Worm (Caenorhabditis elegans) whole organism, L4 larva: ENCODE data around the gene gtap-2.

Experiments used
- F26F4.8 ChIP-seq: fragments of 200-800 bp; sonication (Bioruptor generic); conservative IDR thresholded peaks from 2 replicates; pipeline ENCODE4 v1.3.6; 2022; ENCODE audit warnings: missing genetic modification characterization, missing compliant biosample characterization
- F44E2.7 ChIP-seq: fragments of 200-800 bp; sonication (Bioruptor generic); IDR thresholded peaks from 2 replicates; pipeline ENCODE4 v2.1.2; 2022; ENCODE audit warnings: missing genetic modification characterization, missing compliant biosample characterization
- Y5F2A.4 ChIP-seq: fragments of 200-800 bp; sonication (Bioruptor generic); optimal IDR thresholded peaks from 2 replicates; lab custom pipeline; 2018; ENCODE audit warnings: mild to moderate bottlenecking, missing genetic modification characterization, missing compliant biosample characterization
- Y75B8A.6 ChIP-seq: fragments of 200-800 bp; sonication (Bioruptor generic); IDR thresholded peaks from 2 replicates; pipeline ENCODE4 v1.3.6; 2022; ENCODE audit warnings: missing genetic modification reagents, missing genetic modification characterization, missing compliant biosample characterization
- ZK546.5 ChIP-seq, 2 experiments: sonication (generic microtip); optimal IDR thresholded peaks; 2 replicates each; lab custom pipeline; 2017; ENCODE audit warnings: missing biosample characterization in 2 of 2, missing genetic modification characterization in 2 of 2
- aha-1 ChIP-seq: fragments of 150-350 bp; peaks from one replicate; lab custom pipeline; 2014; ENCODE audit warnings: missing biosample characterization, missing genetic modification characterization
- aly-2 ChIP-seq: sonication (generic microtip); optimal IDR thresholded peaks from 2 replicates; lab custom pipeline; 2018; ENCODE audit warnings: missing biosample characterization, missing genetic modification characterization
- ama-1 ChIP-seq: fragments of 150-350 bp; optimal IDR thresholded peaks from 2 replicates; lab custom pipeline; 2014; ENCODE audit warnings: inconsistent platforms, mixed read lengths
- arid-1 ChIP-seq: fragments of 200-800 bp; sonication (Bioruptor generic); conservative IDR thresholded peaks from 2 replicates; pipeline ENCODE4 v1.3.6; 2022; ENCODE audit warnings: missing genetic modification reagents, missing genetic modification characterization, missing compliant biosample characterization
- ceh-32 ChIP-seq: sonication (generic microtip); optimal IDR thresholded peaks from 2 replicates; lab custom pipeline; 2016; ENCODE audit warnings: mild to moderate bottlenecking, missing genetic modification characterization, missing compliant biosample characterization; ENCODE audit not compliant: poor library complexity
- ceh-44 ChIP-seq: fragments of 200-800 bp; sonication (Bioruptor generic); IDR thresholded peaks from 2 replicates; pipeline ENCODE4 v1.3.6; 2022; ENCODE audit warnings: missing genetic modification reagents, missing genetic modification characterization, missing compliant biosample characterization
- cey-2 ChIP-seq: sonication (generic microtip); optimal IDR thresholded peaks from 3 replicates; lab custom pipeline; 2017; ENCODE audit warnings: missing genetic modification characterization, mild to moderate bottlenecking, missing compliant biosample characterization, antibody characterized with exemption, borderline replicate concordance; ENCODE audit not compliant: insufficient read depth
- daf-12 ChIP-seq: fragments of 150-350 bp; optimal IDR thresholded peaks from 2 replicates; lab custom pipeline; 2014; ENCODE audit warnings: missing biosample characterization, missing genetic modification reagents, missing genetic modification characterization
- dmd-6 ChIP-seq: fragments of 200-800 bp; sonication (Bioruptor generic); IDR thresholded peaks from 2 replicates; pipeline ENCODE4 v1.3.6; 2022; ENCODE audit warnings: missing genetic modification reagents, missing genetic modification characterization, missing compliant biosample characterization
- dmd-9 ChIP-seq: fragments of 200-800 bp; sonication (Bioruptor generic); IDR thresholded peaks from 2 replicates; pipeline ENCODE4 v1.3.6; 2022; ENCODE audit warnings: missing genetic modification reagents, missing genetic modification characterization, missing compliant biosample characterization
- egl-27 ChIP-seq: sonication (generic microtip); optimal IDR thresholded peaks from 3 replicates; lab custom pipeline; 2017; ENCODE audit warnings: missing biosample characterization, missing genetic modification reagents, missing genetic modification characterization
- egl-43 ChIP-seq: fragments of 200-800 bp; sonication (Bioruptor generic); IDR thresholded peaks from 2 replicates; pipeline ENCODE4 v1.3.6; 2022; ENCODE audit warnings: missing genetic modification reagents, missing genetic modification characterization, missing compliant biosample characterization
- fkh-10 ChIP-seq: fragments of 150-350 bp; optimal IDR thresholded peaks from 2 replicates; lab custom pipeline; 2014; ENCODE audit warnings: missing biosample characterization, missing genetic modification reagents, missing genetic modification characterization
- hif-1 ChIP-seq, 2 experiments: sonication (generic microtip); optimal IDR thresholded peaks; 2 replicates each; lab custom pipeline; 2016 to 2017; ENCODE audit warnings: missing compliant biosample characterization in 2 of 2, missing genetic modification characterization in 2 of 2, missing genetic modification reagents in 2 of 2, missing genotype in 2 of 2, mild to moderate bottlenecking in 1 of 2
- hlh-11 ChIP-seq: fragments of 200-800 bp; sonication (Bioruptor generic); optimal IDR thresholded peaks from 2 replicates; lab custom pipeline; 2018; ENCODE audit warnings: mild to moderate bottlenecking, missing genetic modification characterization, missing compliant biosample characterization
- hlh-30 ChIP-seq: sonication (generic microtip); optimal IDR thresholded peaks from 2 replicates; lab custom pipeline; 2017; ENCODE audit warnings: antibody characterized with exemption, mild to moderate bottlenecking, missing genetic modification characterization, missing compliant biosample characterization; ENCODE audit not compliant: insufficient read depth
- jun-1 ChIP-seq: fragments of 150-350 bp; optimal IDR thresholded peaks from 2 replicates; lab custom pipeline; 2014; ENCODE audit warnings: missing biosample characterization, missing genetic modification reagents, missing genetic modification characterization
- lin-1 ChIP-seq: fragments of 200-800 bp; sonication (Bioruptor generic); IDR thresholded peaks from 2 replicates; pipeline ENCODE4 v1.3.6; 2022; ENCODE audit warnings: missing genetic modification reagents, missing genetic modification characterization, missing compliant biosample characterization
- lin-38 ChIP-seq: fragments of 200-800 bp; sonication (Bioruptor generic); IDR thresholded peaks from 2 replicates; pipeline ENCODE4 v1.3.6; 2022; ENCODE audit warnings: missing genetic modification reagents, missing genetic modification characterization, missing compliant biosample characterization
- lin-39 ChIP-seq: fragments of 150-350 bp; optimal IDR thresholded peaks from 2 replicates; lab custom pipeline; 2014; ENCODE audit warnings: missing biosample characterization, missing genetic modification reagents, missing genetic modification characterization
- lsy-2 ChIP-seq, 2 experiments: fragments of 150-350 bp in 1 of 2; sonication (generic microtip) in 1 of 2; optimal IDR thresholded peaks; 2 replicates each; lab custom pipeline; 2014 to 2017; ENCODE audit warnings: missing biosample characterization in 2 of 2, missing genetic modification characterization in 2 of 2
- mdl-1 ChIP-seq, 2 experiments: fragments of 150-350 bp in 1 of 2; sonication (generic microtip) in 1 of 2; optimal IDR thresholded peaks; 2 replicates each; lab custom pipeline; 2014 to 2017; ENCODE audit warnings: missing biosample characterization in 2 of 2, missing genetic modification characterization in 2 of 2
- mes-2 ChIP-seq: sonication (generic microtip); optimal IDR thresholded peaks from 2 replicates; lab custom pipeline; 2016; ENCODE audit warnings: missing genotype, mild to moderate bottlenecking, missing genetic modification characterization, missing compliant biosample characterization; ENCODE audit not compliant: poor library complexity, severe bottlenecking
- mxl-2 ChIP-seq: fragments of 200-800 bp; sonication (Bioruptor generic); conservative IDR thresholded peaks from 2 replicates; pipeline ENCODE4 v1.3.6; 2022; ENCODE audit warnings: missing genetic modification reagents, missing genetic modification characterization, missing compliant biosample characterization
- nhr-28 ChIP-seq: fragments of 150-350 bp; optimal IDR thresholded peaks from 2 replicates; lab custom pipeline; 2014; ENCODE audit warnings: missing biosample characterization, missing genetic modification characterization
- nhr-41 ChIP-seq: fragments of 200-800 bp; sonication (Bioruptor generic); IDR thresholded peaks from 2 replicates; pipeline ENCODE4 v1.3.6; 2022; ENCODE audit warnings: missing genetic modification reagents, missing genetic modification characterization, missing compliant biosample characterization
- php-3 ChIP-seq: fragments of 200-800 bp; sonication (Bioruptor generic); IDR thresholded peaks from 2 replicates; pipeline ENCODE4 v1.3.6; 2022; ENCODE audit warnings: missing genetic modification reagents, missing genetic modification characterization, missing compliant biosample characterization
- pqm-1 ChIP-seq: sonication (generic microtip); optimal IDR thresholded peaks from 2 replicates; lab custom pipeline; 2017; ENCODE audit warnings: missing biosample characterization, missing genetic modification characterization
- rbr-2 ChIP-seq: sonication (generic microtip); optimal IDR thresholded peaks from 2 replicates; lab custom pipeline; 2016; ENCODE audit warnings: missing genotype, missing genetic modification characterization, missing compliant biosample characterization
- saeg-2 ChIP-seq: fragments of 200-800 bp; sonication (Bioruptor generic); IDR thresholded peaks from 2 replicates; pipeline ENCODE4 v1.3.6; 2022; ENCODE audit warnings: missing genetic modification reagents, missing genetic modification characterization, missing compliant biosample characterization
- snpc-1.2 ChIP-seq: fragments of 200-800 bp; sonication (Bioruptor generic); IDR thresholded peaks from 2 replicates; pipeline ENCODE4 v1.3.6; 2022; ENCODE audit warnings: missing genetic modification reagents, missing genetic modification characterization, missing compliant biosample characterization
- snpc-4 ChIP-seq: fragments of 150-350 bp; optimal IDR thresholded peaks from 2 replicates; lab custom pipeline; 2014; ENCODE audit warnings: missing biosample characterization, missing genetic modification characterization
- tra-1 ChIP-seq: fragments of 200-800 bp; sonication (Bioruptor generic); IDR thresholded peaks from 2 replicates; pipeline ENCODE4 v1.3.6; 2022; ENCODE audit warnings: missing genetic modification reagents, missing genetic modification characterization, missing compliant biosample characterization
- unc-130 ChIP-seq: sonication (generic microtip); optimal IDR thresholded peaks from 2 replicates; lab custom pipeline; 2016; ENCODE audit warnings: missing genetic modification reagents, missing genetic modification characterization, missing compliant biosample characterization
- unc-39 ChIP-seq: sonication (generic microtip); optimal IDR thresholded peaks from 2 replicates; lab custom pipeline; 2017; ENCODE audit warnings: missing biosample characterization, missing genetic modification characterization
- unc-62 ChIP-seq, 3 experiments: fragments of 150-350 bp in 1 of 3; sonication (generic microtip); optimal IDR thresholded peaks in 2 of 3; peaks in 1 of 3; 1 replicate in 1 of 3; 2 replicates in 2 of 3; lab custom pipeline; 2014 to 2017; ENCODE audit warnings: missing biosample characterization in 3 of 3, missing genetic modification characterization in 3 of 3, missing genetic modification reagents in 3 of 3, missing genotype in 1 of 3
- vab-7 ChIP-seq: fragments of 200-800 bp; sonication (Bioruptor generic); IDR thresholded peaks from 2 replicates; pipeline ENCODE4 v1.3.6; 2022; ENCODE audit warnings: missing genetic modification reagents, missing genetic modification characterization, missing compliant biosample characterization
- zfp-2 ChIP-seq: sonication (generic microtip); optimal IDR thresholded peaks from 2 replicates; lab custom pipeline; 2016; ENCODE audit warnings: mild to moderate bottlenecking, missing genetic modification characterization, missing compliant biosample characterization
- zfp-3 ChIP-seq: fragments of 200-800 bp; sonication (Bioruptor generic); conservative IDR thresholded peaks from 2 replicates; pipeline ENCODE4 v1.3.6; 2022; ENCODE audit warnings: missing genetic modification reagents, missing genetic modification characterization, missing compliant biosample characterization
- zip-11 ChIP-seq: fragments of 200-800 bp; sonication (Bioruptor generic); IDR thresholded peaks from 2 replicates; pipeline ENCODE4 v1.3.6; 2022; ENCODE audit warnings: missing genetic modification characterization, missing compliant biosample characterization
- ztf-7 ChIP-seq: fragments of 150-350 bp; optimal IDR thresholded peaks from 2 replicates; lab custom pipeline; 2014; ENCODE audit warnings: missing biosample characterization, missing genetic modification characterization

The gtap-2 gene

ce11 chrIII:9826005-9826404 lies 17.7 kb downstream of the gtap-2 start (continued):
- no peak for TF ChIP-seq jun-1
- no peak for TF ChIP-seq mxl-2 (GFP tag; lab: Robert Waterston, UW)
- TF ChIP-seq fkh-10 (GFP tag; lab: Kevin White, UChicago): no peak
- no peak for TF ChIP-seq pqm-1 (tag; lab: Kevin White, UChicago)
- peak in 1 of 2 experiments; percentile 71 for TF ChIP-seq mdl-1 (tag; optimal IDR thresholded peaks at IDR 0.05; lab: Kevin White, UChicago)
- no peak for TF ChIP-seq ZK546.5 (tag; optimal IDR thresholded peaks at IDR 0.05; lab: Kevin White, UChicago)
- no peak for TF ChIP-seq cey-2 (tag; lab: Kevin White, UChicago)
- TF ChIP-seq lin-39 (tag; lab: Kevin White, UChicago): no peak
- no peak for TF ChIP-seq egl-27 (tag; lab: Kevin White, UChicago)
- no peak for TF ChIP-seq Y5F2A.4 (GFP tag; lab: Kevin White, UChicago)
- peak; percentile 29 for TF ChIP-seq rbr-2 (tag; lab: Kevin White, UChicago)
- no peak for TF ChIP-seq saeg-2
- 0 out of 2 replicates have a peak, but pooled peaks have one; percentile 63 for TF ChIP-seq zfp-3
- TF ChIP-seq lin-38 (GFP tag; lab: Robert Waterston, UW): peak; percentile 62
- TF ChIP-seq snpc-1.2: no peak
- TF ChIP-seq hif-1 (tag; optimal IDR thresholded peaks at IDR 0.05; lab: Kevin White, UChicago): peak in 1 of 2 experiments; percentile 9
- no peak for TF ChIP-seq dmd-9 (GFP tag; lab: Robert Waterston, UW)
- no peak for TF ChIP-seq ztf-7 (tag; lab: Kevin White, UChicago)
- TF ChIP-seq ceh-44: no peak
- TF ChIP-seq aha-1 (tag; lab: Kevin White, UChicago): peak; percentile 87

ce11 chrIII:9827163-9827951 lies 19.0 kb downstream of the gtap-2 start, which contains the start of the genes ZK632.10 and ZK632.11:
Gene ZK632.10 (minus strand): TSS chrIII:9827722.
Gene ZK632.11 (plus strand): TSS chrIII:9827915.
- TF ChIP-seq hlh-30 (tag; lab: Kevin White, UChicago) (peak; percentile 89), mes-2 (peak; percentile 80), lin-1 (GFP tag; lab: Robert Waterston, UW) (0 out of 2 replicates have a peak, but pooled peaks have one; percentile 7), dmd-6 (peak; percentile 52), pqm-1 (tag; lab: Kevin White, UChicago) (no peak), rbr-2 (tag; lab: Kevin White, UChicago) (peak; percentile 6), unc-62 (GFP tag; optimal IDR thresholded peaks at IDR 0.05 in 1 of 2; lab: Kevin White, UChicago) (peak in 1 of 2 experiments; percentile 74), unc-62 (tag; optimal IDR thresholded peaks at IDR 0.05; lab: Kevin White, UChicago) (no peak), php-3 (GFP tag; lab: Robert Waterston, UW) (no peak), nhr-28 (tag; lab: Kevin White, UChicago) (no peak), Y75B8A.6 (GFP tag; lab: Robert Waterston, UW) (no peak), zfp-3 (no peak), arid-1 (GFP tag; lab: Robert Waterston, UW) (no peak), F26F4.8 (no peak), lsy-2 (tag; optimal IDR thresholded peaks at IDR 0.05; lab: Kevin White, UChicago) (peak; percentile 61 to 98), zfp-2 (tag; lab: Kevin White, UChicago) (no peak), daf-12 (tag; lab: Kevin White, UChicago) (no peak), tra-1 (GFP tag; lab: Robert Waterston, UW) (no peak), cey-2 (tag; lab: Kevin White, UChicago) (no peak), unc-39 (no peak), F44E2.7 (GFP tag; lab: Robert Waterston, UW) (no peak), snpc-4 (tag; lab: Kevin White, UChicago) (no peak), aly-2 (tag; lab: Kevin White, UChicago) (no peak), zip-11 (GFP tag; lab: Robert Waterston, UW) (no peak), nhr-41 (GFP tag; lab: Robert Waterston, UW) (no peak), ama-1 (lab: Kevin White, UChicago) (no peak), vab-7 (GFP tag; lab: Robert Waterston, UW) (no peak), mdl-1 (tag; optimal IDR thresholded peaks at IDR 0.05; lab: Kevin White, UChicago) (peak; percentile 35 to 72), hlh-11 (tag; lab: Kevin White, UChicago) (peak; percentile 26), lin-38 (GFP tag; lab: Robert Waterston, UW) (peak; percentile 34), hif-1 (tag; optimal IDR thresholded peaks at IDR 0.05; lab: Kevin White, UChicago) (no peak), Y5F2A.4 (GFP tag; lab: Kevin White, UChicago) (no peak), unc-130 (GFP tag; lab: Kevin White, UChicago) (peak; percentile 56), egl-43 (GFP tag; lab: Robert Waterston, UW) (no peak), ceh-32 (no peak)
